3 fruit fly cellular contexts compared by ENCODE assay signal in genomic region chr3L:626498-627369, dm6.
A peak's percentile ranks its signal among the peaks of the same experiment; 100 is the strongest.
TF ChIP-seq lines count a peak whose summit lies in the region.

No protein-coding gene starts in this region.

TF ChIP-seq in whole organism, embryonic, 481 proteins besides CTCF, POLR2A, EP300 and RAD21 (continued from another document and continues in another):
- TF ChIP-seq tap (tag; optimal IDR thresholded peaks at IDR 0.05; lab: Kevin White, UChicago) (no peak), rib (GFP tag; IDR thresholded peaks at IDR 0.05; lab: Robert Waterston, UW) (no peak), BtbVII (GFP tag; optimal IDR thresholded peaks at IDR 0.05; lab: Kevin White, UChicago) (peak; percentile 52), CG12236 (GFP tag; optimal IDR thresholded peaks at IDR 0.05; lab: Kevin White, UChicago) (no peak), GATAe (GFP tag; conservative IDR thresholded peaks at IDR 0.05; lab: Robert Waterston, UW) (no peak), Dref (GFP tag; IDR thresholded peaks at IDR 0.05; lab: Robert Waterston, UW) (no peak), Oaz (GFP tag; IDR thresholded peaks at IDR 0.05; lab: Robert Waterston, UW) (peak; percentile 64; the same call in 1 of the 2 replicates), CG10321 (GFP tag; IDR thresholded peaks at IDR 0.05; lab: Robert Waterston, UW) (no peak), Mes4 (GFP tag; optimal IDR thresholded peaks at IDR 0.05; lab: Kevin White, UChicago) (no peak), CG30403 (GFP tag; optimal IDR thresholded peaks at IDR 0.05; lab: Kevin White, UChicago) (peak; percentile 54), CG11695 (GFP tag; IDR thresholded peaks at IDR 0.05; lab: Robert Waterston, UW) (no peak), odd (GFP tag; optimal IDR thresholded peaks at IDR 0.05; lab: Kevin White, UChicago) (no peak), dimm (GFP tag; IDR thresholded peaks at IDR 0.05; lab: Robert Waterston, UW) (no peak), CG14860 (GFP tag; IDR thresholded peaks at IDR 0.05; lab: Robert Waterston, UW; ENCODE audit: partially characterized antibody) (no peak), CG4404 (GFP tag; IDR thresholded peaks at IDR 0.05; lab: Robert Waterston, UW) (peak; percentile 33; the same call in 1 of the 2 replicates), gro (GFP tag; optimal IDR thresholded peaks at IDR 0.05; lab: Kevin White, UChicago) (no peak), Bgb (GFP tag; IDR thresholded peaks at IDR 0.05; lab: Robert Waterston, UW; ENCODE audit: partially characterized antibody) (no peak; the same call in 1 of the 2 replicates), schlank (tag; optimal IDR thresholded peaks at IDR 0.05; lab: Kevin White, UChicago) (peak; percentile 27), Sry-β (GFP tag; optimal IDR thresholded peaks at IDR 0.05; lab: Kevin White, UChicago) (no peak), fd102C (GFP tag; optimal IDR thresholded peaks at IDR 0.05; lab: Kevin White, UChicago) (no peak), CG8089 (GFP tag; optimal IDR thresholded peaks at IDR 0.05; lab: Kevin White, UChicago) (no peak), CG34224 (GFP tag; IDR thresholded peaks at IDR 0.05; lab: Robert Waterston, UW; ENCODE audit: partially characterized antibody) (no peak; the same call in 2 of the 3 replicates), CG7271 (tag; optimal IDR thresholded peaks at IDR 0.05; lab: Kevin White, UChicago) (no peak), CG1602 (GFP tag; optimal IDR thresholded peaks at IDR 0.05; lab: Kevin White, UChicago) (peak; percentile 33), HLH4C (GFP tag; IDR thresholded peaks at IDR 0.05; lab: Robert Waterston, UW; ENCODE audit: partially characterized antibody) (no peak), CG8290 (GFP tag; optimal IDR thresholded peaks at IDR 0.05; lab: Kevin White, UChicago) (peak; percentile 10), CG8290 (tag; optimal IDR thresholded peaks at IDR 0.05; lab: Kevin White, UChicago) (no peak), Lim3 (GFP tag; IDR thresholded peaks at IDR 0.05; lab: Robert Waterston, UW) (no peak), Hr78 (GFP tag; optimal IDR thresholded peaks at IDR 0.05; lab: Kevin White, UChicago) (peak in 1 of 2 experiments; percentile 8), run (tag; optimal IDR thresholded peaks at IDR 0.05; lab: Kevin White, UChicago) (no peak), scrt (GFP tag; optimal IDR thresholded peaks at IDR 0.05; lab: Kevin White, UChicago) (peak; percentile 33), CG17186 (GFP tag; optimal IDR thresholded peaks at IDR 0.05; lab: Kevin White, UChicago) (no peak), Ssrp (tag; optimal IDR thresholded peaks at IDR 0.05; lab: Kevin White, UChicago) (peak; percentile 45), CG12299 (tag; optimal IDR thresholded peaks at IDR 0.05; lab: Kevin White, UChicago) (no peak), CG33557 (GFP tag; optimal IDR thresholded peaks at IDR 0.05; lab: Kevin White, UChicago) (no peak), CG2116 (GFP tag; optimal IDR thresholded peaks at IDR 0.05; lab: Kevin White, UChicago) (no peak), CG6813 (GFP tag; optimal IDR thresholded peaks at IDR 0.05; lab: Kevin White, UChicago) (no peak), ato (GFP tag; IDR thresholded peaks at IDR 0.05; lab: Robert Waterston, UW; ENCODE audit: partially characterized antibody) (no peak), chn (GFP tag; optimal IDR thresholded peaks at IDR 0.05; lab: Kevin White, UChicago) (peak; percentile 34), chinmo (GFP tag; IDR thresholded peaks at IDR 0.05; lab: Robert Waterston, UW; ENCODE audit: partially characterized antibody) (peak; percentile 82; the same call in 1 of the 4 replicates), CG32532 (GFP tag; IDR thresholded peaks at IDR 0.05; lab: Robert Waterston, UW) (peak; percentile 75), ab (GFP tag; optimal IDR thresholded peaks at IDR 0.05; lab: Kevin White, UChicago) (peak; percentile 12), HmgD (GFP tag; optimal IDR thresholded peaks at IDR 0.05; lab: Kevin White, UChicago) (no peak)

TF ChIP-seq in whole organism, prepupa, 60 proteins besides CTCF, POLR2A, EP300 and RAD21 (continued from another document):
- TF ChIP-seq spab (GFP tag; optimal IDR thresholded peaks at IDR 0.05; lab: Kevin White, UChicago) (peak; percentile 81), Blimp-1 (GFP tag; optimal IDR thresholded peaks at IDR 0.05; lab: Kevin White, UChicago) (peak; percentile 35), eg (GFP tag; IDR thresholded peaks at IDR 0.05; lab: Robert Waterston, UW) (peak; percentile 94), fkh (GFP tag; optimal IDR thresholded peaks at IDR 0.05; lab: Kevin White, UChicago) (peak; percentile 41), fd85E (GFP tag; optimal IDR thresholded peaks at IDR 0.05; lab: Kevin White, UChicago) (no peak), topi (GFP tag; optimal IDR thresholded peaks at IDR 0.05; lab: Kevin White, UChicago) (peak; percentile 21), CG3919 (GFP tag; optimal IDR thresholded peaks at IDR 0.05; lab: Kevin White, UChicago) (peak; percentile 71), Sox15 (GFP tag; optimal IDR thresholded peaks at IDR 0.05; lab: Kevin White, UChicago) (peak; percentile 30), Sox102F (GFP tag; optimal IDR thresholded peaks at IDR 0.05; lab: Kevin White, UChicago) (peak; percentile 58), CG34406 (GFP tag; optimal IDR thresholded peaks at IDR 0.05; lab: Kevin White, UChicago) (peak; percentile 59), CG11294 (GFP tag; IDR thresholded peaks at IDR 0.05; lab: Robert Waterston, UW) (peak; percentile 39; the same call in 1 of the 2 replicates), CG10669 (GFP tag; optimal IDR thresholded peaks at IDR 0.05; lab: Kevin White, UChicago) (peak; percentile 77), cyc (GFP tag; optimal IDR thresholded peaks at IDR 0.05; lab: Kevin White, UChicago) (peak; percentile 28), CG7368 (GFP tag; optimal IDR thresholded peaks at IDR 0.05; lab: Kevin White, UChicago) (peak; percentile 47), esn (GFP tag; optimal IDR thresholded peaks at IDR 0.05; lab: Kevin White, UChicago) (peak; percentile 28), Hr39 (GFP tag; optimal IDR thresholded peaks at IDR 0.05; lab: Kevin White, UChicago) (peak; percentile 57), ss (GFP tag; optimal IDR thresholded peaks at IDR 0.05; lab: Kevin White, UChicago) (peak; percentile 91 to 95), acj6 (GFP tag; optimal IDR thresholded peaks at IDR 0.05; lab: Kevin White, UChicago) (peak; percentile 41), dac (GFP tag; optimal IDR thresholded peaks at IDR 0.05; lab: Kevin White, UChicago) (peak; percentile 55), Eip93F (GFP tag; optimal IDR thresholded peaks at IDR 0.05; lab: Kevin White, UChicago) (no peak), Ets21C (GFP tag; optimal IDR thresholded peaks at IDR 0.05; lab: Kevin White, UChicago) (peak; percentile 17), Gug (GFP tag; IDR thresholded peaks at IDR 0.05; lab: Robert Waterston, UW) (peak; percentile 77), CG6792 (GFP tag; optimal IDR thresholded peaks at IDR 0.05; lab: Kevin White, UChicago) (peak; percentile 7), Hr38 (GFP tag; optimal IDR thresholded peaks at IDR 0.05; lab: Kevin White, UChicago) (peak; percentile 7), CG15336 (GFP tag; IDR thresholded peaks at IDR 0.05; lab: Robert Waterston, UW) (peak; percentile 74), CG11762 (GFP tag; optimal IDR thresholded peaks at IDR 0.05; lab: Kevin White, UChicago; ENCODE audit: insufficient read depth) (peak; percentile 45), CG8319 (GFP tag; optimal IDR thresholded peaks at IDR 0.05; lab: Kevin White, UChicago) (peak; percentile 24), CG9139 (GFP tag; optimal IDR thresholded peaks at IDR 0.05; lab: Kevin White, UChicago) (peak; percentile 92), CG8119 (GFP tag; IDR thresholded peaks at IDR 0.05; lab: Robert Waterston, UW) (peak; percentile 82), salr (GFP tag; optimal IDR thresholded peaks at IDR 0.05; lab: Kevin White, UChicago) (peak; percentile 42 to 80), CG16779 (tag; optimal IDR thresholded peaks at IDR 0.05; lab: Kevin White, UChicago) (peak; percentile 90), Sox14 (GFP tag; optimal IDR thresholded peaks at IDR 0.05; lab: Kevin White, UChicago) (peak; percentile 37), CG6808 (GFP tag; optimal IDR thresholded peaks at IDR 0.05; lab: Kevin White, UChicago) (peak; percentile 87), Eip75B (GFP tag; optimal IDR thresholded peaks at IDR 0.05; lab: Kevin White, UChicago) (peak; percentile 27), Ets96B (tag; optimal IDR thresholded peaks at IDR 0.05; lab: Kevin White, UChicago) (peak; percentile 68), CG11902 (GFP tag; optimal IDR thresholded peaks at IDR 0.05; lab: Kevin White, UChicago) (peak; percentile 23), CG6163 (GFP tag; IDR thresholded peaks at IDR 0.05; lab: Robert Waterston, UW) (peak; percentile 94), CG3032 (tag; optimal IDR thresholded peaks at IDR 0.05; lab: Kevin White, UChicago) (peak; percentile 73), pdm3 (GFP tag; optimal IDR thresholded peaks at IDR 0.05; lab: Kevin White, UChicago) (peak; percentile 57), CG31627 (GFP tag; optimal IDR thresholded peaks at IDR 0.05; lab: Kevin White, UChicago) (peak; percentile 52)

TF ChIP-seq in whole organism, wandering third instar larva, 38 proteins besides CTCF, POLR2A, EP300 and RAD21 (continued from another document):
- TF ChIP-seq Jra (GFP tag; optimal IDR thresholded peaks at IDR 0.05; lab: Kevin White, UChicago) (no peak), pan (optimal IDR thresholded peaks at IDR 0.05; lab: Kevin White, UChicago) (no peak), Dif (GFP tag; optimal IDR thresholded peaks at IDR 0.05; lab: Kevin White, UChicago; ENCODE audit: partially characterized antibody) (no peak), CrebA (GFP tag; optimal IDR thresholded peaks at IDR 0.05; lab: Kevin White, UChicago; ENCODE audit: borderline replicate concordance) (peak; percentile 16), HLH106 (tag; optimal IDR thresholded peaks at IDR 0.05; lab: Kevin White, UChicago) (peak; percentile 29), rgr (GFP tag; optimal IDR thresholded peaks at IDR 0.05; lab: Kevin White, UChicago) (no peak), br (GFP tag; optimal IDR thresholded peaks at IDR 0.05; lab: Kevin White, UChicago) (peak; percentile 10), dl (GFP tag; optimal IDR thresholded peaks at IDR 0.05; lab: Kevin White, UChicago; ENCODE audit: insufficient read depth in 1 of 2, partially characterized antibody in 2 of 2) (no peak), sv (GFP tag; optimal IDR thresholded peaks at IDR 0.05; lab: Kevin White, UChicago) (peak; percentile 13), Myc (optimal IDR thresholded peaks at IDR 0.05; lab: Kevin White, UChicago) (no peak), CG9705 (GFP tag; optimal IDR thresholded peaks at IDR 0.05; lab: Kevin White, UChicago) (peak; percentile 2), GATAd (GFP tag; optimal IDR thresholded peaks at IDR 0.05; lab: Kevin White, UChicago) (no peak), Hr78 (GFP tag; optimal IDR thresholded peaks at IDR 0.05; lab: Kevin White, UChicago) (no peak), Mio (GFP tag; optimal IDR thresholded peaks at IDR 0.05; lab: Kevin White, UChicago) (no peak), lola (GFP tag; optimal IDR thresholded peaks at IDR 0.05; lab: Kevin White, UChicago) (no peak), sage (GFP tag; optimal IDR thresholded peaks at IDR 0.05; lab: Kevin White, UChicago) (no peak)
TF ChIP-seq in whole organism, wandering third instar larva: peak in this region for 13.
